Worm (Caenorhabditis elegans) whole organism, L3 larva: Measurements from ENCODE around the gene C32C4.3.

ENCODE experiments used
- R02D3.7 ChIP-seq: fragments of 150-350 bp; optimal IDR thresholded peaks from 2 replicates; lab custom pipeline; 2014; ENCODE audit warnings: missing biosample characterization, missing genetic modification characterization
- fos-1 ChIP-seq: fragments of 150-350 bp; optimal IDR thresholded peaks from 2 replicates; lab custom pipeline; 2014; ENCODE audit warnings: missing biosample characterization, missing genetic modification characterization
- snpc-4 ChIP-seq: fragments of 150-350 bp; optimal IDR thresholded peaks from 2 replicates; lab custom pipeline; 2014; ENCODE audit warnings: missing biosample characterization, missing genetic modification characterization
- ztf-11 ChIP-seq: fragments of 150-350 bp; optimal IDR thresholded peaks from 2 replicates; lab custom pipeline; 2014; ENCODE audit warnings: missing biosample characterization, missing genetic modification characterization

DNA sequence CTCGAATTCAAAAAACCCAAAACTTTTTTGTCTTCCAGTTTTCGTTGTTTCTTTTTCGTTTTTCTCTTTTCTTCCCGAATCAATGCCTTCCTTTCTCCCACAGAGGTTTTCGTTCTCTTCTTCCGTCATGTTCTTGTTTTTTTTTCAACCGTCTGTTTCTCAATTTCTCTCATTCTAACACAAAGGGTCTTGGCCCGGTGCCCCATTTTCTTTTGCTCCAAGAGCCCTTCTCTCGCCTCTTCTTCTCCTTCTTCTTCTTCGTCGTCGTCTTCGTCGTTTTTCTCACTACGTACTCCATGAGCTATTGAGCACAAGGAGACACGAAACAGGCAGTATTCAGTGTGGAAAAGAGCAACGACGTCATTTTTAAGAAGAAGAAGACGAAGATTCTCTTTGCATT lies 30.5 kb upstream of the C32C4.3 start:
- no peak for TF ChIP-seq ztf-11 (tag; lab: Kevin White, UChicago)
- TF ChIP-seq R02D3.7 (tag; lab: Kevin White, UChicago), result no peak
- TF ChIP-seq fos-1 (tag; lab: Kevin White, UChicago), result no peak
- peak; percentile 19 for TF ChIP-seq snpc-4 (tag; lab: Kevin White, UChicago)
